Worm (Caenorhabditis elegans) whole organism, young adult: Measurements from ENCODE around the gene F07C3.9.

Experiments used
- F22D6.2 ChIP-seq: sonication (generic microtip); optimal IDR thresholded peaks from 2 replicates; lab custom pipeline; 2016; ENCODE audit warnings: mild to moderate bottlenecking, missing genetic modification characterization, missing compliant biosample characterization
- F49E8.2 ChIP-seq: sonication (generic microtip); optimal IDR thresholded peaks from 3 replicates; lab custom pipeline; 2017; ENCODE audit warnings: missing genetic modification characterization, mild to moderate bottlenecking, missing compliant biosample characterization, antibody characterized with exemption, moderate library complexity; ENCODE audit not compliant: insufficient read depth
- F55B11.4 ChIP-seq: sonication (generic microtip); optimal IDR thresholded peaks from 2 replicates; lab custom pipeline; 2016; ENCODE audit warnings: missing compliant biosample characterization, missing genetic modification characterization, borderline replicate concordance; ENCODE audit not compliant: insufficient read depth
- F57A8.1 ChIP-seq: fragments of 200-800 bp; sonication (Bioruptor generic); optimal IDR thresholded peaks from 2 replicates; lab custom pipeline; 2018; ENCODE audit warnings: mild to moderate bottlenecking, missing genetic modification characterization, moderate library complexity, missing compliant biosample characterization
- ZK185.1 ChIP-seq: sonication (generic microtip); optimal IDR thresholded peaks from 2 replicates; lab custom pipeline; 2016; ENCODE audit warnings: mild to moderate bottlenecking, missing genetic modification characterization, missing compliant biosample characterization; ENCODE audit not compliant: poor library complexity, severe bottlenecking
- ama-1 ChIP-seq, 3 experiments: fragments of 150-350 bp in 1 of 3; sonication (generic microtip) in 2 of 3; optimal IDR thresholded peaks; 2 replicates each; lab custom pipeline; 2014 to 2018; ENCODE audit warnings: missing biosample characterization in 2 of 3, missing genetic modification characterization in 2 of 3, missing genetic modification reagents in 2 of 3
- aptf-2 ChIP-seq: fragments of 200-800 bp; sonication (Bioruptor generic); conservative IDR thresholded peaks from 2 replicates; pipeline ENCODE4 v1.3.6; 2022; ENCODE audit warnings: missing genetic modification reagents, missing genetic modification characterization, missing compliant biosample characterization
- atf-7 ChIP-seq: sonication (generic microtip); optimal IDR thresholded peaks from 2 replicates; lab custom pipeline; 2017; ENCODE audit warnings: mild to moderate bottlenecking, missing genetic modification characterization, missing compliant biosample characterization
- athp-1 ChIP-seq: sonication (generic microtip); optimal IDR thresholded peaks from 2 replicates; lab custom pipeline; 2017; ENCODE audit warnings: mild to moderate bottlenecking, missing genetic modification characterization, missing compliant biosample characterization
- cebp-2 ChIP-seq: fragments of 200-800 bp; sonication (Bioruptor generic); IDR thresholded peaks from 2 replicates; pipeline ENCODE4 v1.3.6; 2022; ENCODE audit warnings: missing genetic modification characterization, missing compliant biosample characterization
- ceh-100 ChIP-seq: fragments of 200-800 bp; sonication (Bioruptor generic); IDR thresholded peaks from 2 replicates; pipeline ENCODE4 v1.3.6; 2022; ENCODE audit warnings: missing genetic modification reagents, missing genetic modification characterization, missing compliant biosample characterization
- egl-44 ChIP-seq: fragments of 200-800 bp; sonication (Bioruptor generic); IDR thresholded peaks from 2 replicates; pipeline ENCODE4 v1.3.6; 2022; ENCODE audit warnings: missing genetic modification reagents, missing genetic modification characterization, missing compliant biosample characterization
- egrh-3 ChIP-seq: fragments of 200-800 bp; sonication (Bioruptor generic); IDR thresholded peaks from 2 replicates; pipeline ENCODE4 v1.3.6; 2022; ENCODE audit warnings: missing genetic modification reagents, missing genetic modification characterization, missing compliant biosample characterization
- ets-4 ChIP-seq: fragments of 200-800 bp; sonication (Bioruptor generic); optimal IDR thresholded peaks from 2 replicates; lab custom pipeline; 2018; ENCODE audit warnings: mild to moderate bottlenecking, missing genetic modification characterization, missing compliant biosample characterization
- him-1 ChIP-seq: sonication (generic microtip); optimal IDR thresholded peaks from 2 replicates; lab custom pipeline; 2016; ENCODE audit warnings: missing genotype, missing genetic modification reagents, missing genetic modification characterization, missing compliant biosample characterization
- hmg-1.2 ChIP-seq: fragments of 200-800 bp; sonication (Bioruptor generic); IDR thresholded peaks from 2 replicates; pipeline ENCODE4 v1.3.6; 2022; ENCODE audit warnings: missing genetic modification reagents, missing genetic modification characterization, missing compliant biosample characterization
- madf-6 ChIP-seq: fragments of 200-800 bp; sonication (Bioruptor generic); IDR thresholded peaks from 2 replicates; pipeline ENCODE4 v1.3.6; 2022; ENCODE audit warnings: missing genetic modification reagents, missing genetic modification characterization, missing compliant biosample characterization
- mcd-1 ChIP-seq: fragments of 200-800 bp; sonication (Bioruptor generic); IDR thresholded peaks from 2 replicates; pipeline ENCODE4 v1.3.6; 2022; ENCODE audit warnings: missing genetic modification reagents, missing genetic modification characterization, missing compliant biosample characterization
- mel-28 ChIP-seq: sonication (generic microtip); optimal IDR thresholded peaks from 2 replicates; lab custom pipeline; 2016; ENCODE audit warnings: borderline replicate concordance, mild to moderate bottlenecking, missing genetic modification characterization, missing compliant biosample characterization
- nhr-27 ChIP-seq: fragments of 200-800 bp; sonication (Bioruptor generic); optimal IDR thresholded peaks from 2 replicates; lab custom pipeline; 2018; ENCODE audit warnings: mild to moderate bottlenecking, missing genetic modification characterization, moderate library complexity, missing compliant biosample characterization
- nhr-80 ChIP-seq: sonication (generic microtip); optimal IDR thresholded peaks from 2 replicates; lab custom pipeline; 2016; ENCODE audit warnings: missing genetic modification characterization, missing compliant biosample characterization
- pha-4 ChIP-seq: fragments of 150-350 bp; sonication (generic microtip); optimal IDR thresholded peaks from 2 replicates; lab custom pipeline; 2014; ENCODE audit warnings: missing biosample characterization, missing genetic modification reagents, missing genetic modification characterization
- snpc-4 ChIP-seq, 5 experiments: fragments of 150-350 bp in 1 of 5; sonication (generic microtip) in 4 of 5; optimal IDR thresholded peaks; 2 replicates each; lab custom pipeline; 2014 to 2018; ENCODE audit warnings: missing genetic modification characterization in 5 of 5, missing biosample characterization in 3 of 5, antibody characterized with exemption in 2 of 5, mild to moderate bottlenecking in 2 of 5, missing compliant biosample characterization in 2 of 5, missing genotype in 2 of 5, moderate library complexity in 2 of 5, missing genetic modification reagents in 1 of 5
- tbp1 ChIP-seq: fragments of 200-800 bp; sonication (Bioruptor generic); optimal IDR thresholded peaks from 2 replicates; lab custom pipeline; 2018; ENCODE audit warnings: mild to moderate bottlenecking, missing genetic modification characterization, missing compliant biosample characterization
- unc-62 ChIP-seq: fragments of 150-350 bp; optimal IDR thresholded peaks from 2 replicates; lab custom pipeline; 2014; ENCODE audit warnings: missing biosample characterization, missing genetic modification reagents, missing genetic modification characterization
- zim-3 ChIP-seq: sonication (generic microtip); optimal IDR thresholded peaks from 2 replicates; lab custom pipeline; 2017; ENCODE audit warnings: mild to moderate bottlenecking, missing genetic modification characterization, moderate library complexity, missing compliant biosample characterization
- ztf-3 ChIP-seq: fragments of 200-800 bp; sonication (Bioruptor generic); optimal IDR thresholded peaks from 2 replicates; lab custom pipeline; 2018; ENCODE audit warnings: mild to moderate bottlenecking, missing genetic modification characterization, missing compliant biosample characterization

Gene F07C3.9

DNA sequence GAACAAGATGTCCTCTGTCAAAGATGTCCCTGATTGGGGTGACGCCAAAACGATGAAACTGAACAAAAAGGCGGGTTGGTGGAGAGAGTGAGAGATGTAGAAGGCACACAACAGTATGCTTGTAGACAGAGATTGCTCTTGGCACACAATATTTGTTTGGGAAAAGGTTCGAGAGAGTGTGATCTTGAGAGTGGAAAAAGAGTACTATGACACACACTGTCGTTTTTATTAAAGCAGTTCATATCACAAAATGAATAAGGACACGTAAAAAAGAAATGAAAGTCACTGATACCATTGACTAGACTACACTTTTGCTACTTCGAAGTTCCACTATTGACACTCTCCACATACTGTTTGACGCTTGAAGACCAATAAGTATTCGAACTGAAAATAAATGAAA is 1.0 kb upstream of the F07C3.9 start:
- TF ChIP-seq pha-4 (tag; lab: Kevin White, UChicago) = peak; percentile 62
- TF ChIP-seq F22D6.2 (tag; lab: Kevin White, UChicago) = no peak
- no peak for TF ChIP-seq snpc-4 (GFP tag; optimal IDR thresholded peaks at IDR 0.05; lab: Kevin White, UChicago)
- no peak for TF ChIP-seq snpc-4 (tag; optimal IDR thresholded peaks at IDR 0.05; lab: Kevin White, UChicago)
- TF ChIP-seq madf-6 (GFP tag; lab: Robert Waterston, UW) = no peak
- TF ChIP-seq nhr-80 = peak; percentile 96
- no peak for TF ChIP-seq nhr-27 (tag; lab: Kevin White, UChicago)
- no peak for TF ChIP-seq ZK185.1 (tag; lab: Kevin White, UChicago)
- no peak for TF ChIP-seq F49E8.2 (tag; lab: Kevin White, UChicago)
- TF ChIP-seq cebp-2 (GFP tag; lab: Robert Waterston, UW) = no peak
- TF ChIP-seq unc-62 (GFP tag; lab: Kevin White, UChicago) = peak; percentile 50

DNA sequence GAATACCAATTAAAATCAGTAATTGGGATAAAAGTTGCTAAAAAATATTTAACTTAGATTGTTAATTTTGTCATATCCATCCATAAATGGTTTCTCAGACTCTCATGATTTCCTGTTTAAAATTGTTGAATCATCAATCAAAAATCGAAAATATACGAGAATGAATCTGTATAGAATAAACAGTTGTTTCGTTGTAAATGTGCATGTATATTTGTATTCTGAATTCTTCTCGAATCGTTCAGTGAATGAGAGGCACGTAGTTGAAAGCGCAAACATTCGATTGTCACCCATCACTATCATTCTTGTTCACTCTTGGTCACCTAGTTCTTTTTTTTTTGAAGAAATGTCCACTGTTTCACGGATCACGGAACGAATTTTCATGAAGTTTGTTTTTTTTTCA is 4.5 kb downstream of the F07C3.9 start, which contains the start of gene ptd-2:
Gene ptd-2 (plus strand): TSS at position 301 of the 400 bp plus-strand sequence.
- TF ChIP-seq ets-4 (no peak), ztf-3 (GFP tag; lab: Kevin White, UChicago) (no peak)
- TF ChIP-seq, all 124 proteins: peak for 0

DNA sequence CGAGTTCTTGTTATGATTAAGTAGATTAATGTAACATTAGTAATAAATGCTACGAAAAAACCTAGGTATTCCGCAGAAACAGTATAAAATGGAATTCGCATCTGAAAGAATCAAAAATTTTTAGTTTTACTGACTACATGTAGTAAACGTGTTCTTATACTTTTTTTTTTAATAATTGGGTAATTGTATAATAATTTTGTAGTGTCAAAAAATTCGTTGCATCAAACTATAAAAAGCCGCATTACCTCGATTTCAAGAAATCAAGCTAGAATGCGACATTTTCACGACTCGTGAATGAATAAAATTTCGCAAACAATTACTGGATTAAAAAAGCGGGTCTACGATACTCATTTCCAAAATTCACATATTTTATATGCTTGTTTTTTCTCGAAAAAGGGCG is 5.2 kb downstream of the F07C3.9 start, which contains the start of gene str-94:
Gene str-94 (minus strand): TSS at position 101 of the 400 bp plus-strand sequence.
- no peak for TF ChIP-seq him-1 (tag; lab: Kevin White, UChicago)
- TF ChIP-seq F57A8.1 (GFP tag; lab: Kevin White, UChicago) = no peak
- TF ChIP-seq ZK185.1 (tag; lab: Kevin White, UChicago) = no peak
- TF ChIP-seq athp-1 = no peak
- TF ChIP-seq, all 124 proteins: peak for 0

- no peak for TF ChIP-seq ama-1 (optimal IDR thresholded peaks at IDR 0.05; lab: Kevin White, UChicago)
- no peak for TF ChIP-seq ama-1 (GFP tag; optimal IDR thresholded peaks at IDR 0.05; lab: Kevin White, UChicago)
- no peak for TF ChIP-seq zim-3 (tag; lab: Kevin White, UChicago)
- TF ChIP-seq egrh-3 (GFP tag; lab: Robert Waterston, UW) = no peak
- TF ChIP-seq mcd-1 (GFP tag; lab: Robert Waterston, UW) = no peak
- peak; percentile 60; the same call in 1 of the 2 replicates for TF ChIP-seq hmg-1.2 (GFP tag; lab: Robert Waterston, UW)
- TF ChIP-seq aptf-2 (GFP tag; lab: Robert Waterston, UW) = no peak
- no peak for TF ChIP-seq madf-6 (GFP tag; lab: Robert Waterston, UW)
- no peak for TF ChIP-seq egl-44 (GFP tag; lab: Robert Waterston, UW)
- no peak for TF ChIP-seq F55B11.4
- TF ChIP-seq, all 124 proteins: peak for 1
Observed at ce11 chrV:9247416-9247815, 7.0 kb downstream of the F07C3.9 start.

- TF ChIP-seq tbp1 (GFP tag; lab: Kevin White, UChicago) (no peak), ceh-100 (no peak), atf-7 (tag; lab: Kevin White, UChicago) (no peak), mel-28 (tag; lab: Kevin White, UChicago) (no peak), nhr-80 (no peak)
Observed at ce11 chrV:9246260-9246659, 8.2 kb downstream of the F07C3.9 start, which contains the start of gene aat-2. Gene aat-2 (minus strand): TSS chrV:9246360.
